Worm (Caenorhabditis elegans): Measurements from ENCODE around the gene eef-1G.

- no peak for TF ChIP-seq flt-1 (GFP tag; IDR thresholded peaks at IDR 0.05)
- no peak for TF ChIP-seq cog-1 (tag; optimal IDR thresholded peaks at IDR 0.05)
- no peak for TF ChIP-seq T22C8.4 (GFP tag; IDR thresholded peaks at IDR 0.05)
- no peak for TF ChIP-seq klf-2 (GFP tag; conservative IDR thresholded peaks at IDR 0.05)
- no peak for TF ChIP-seq ztf-29 (GFP tag; IDR thresholded peaks at IDR 0.05)
These were observed 20.6 kb upstream of the eef-1G start for ce11 chrV:10944903-10945302.
